Worm (Caenorhabditis elegans): ENCODE measurements around the gene B0496.2.

ce11 chrIV:7404934-7405632, 42.6 kb upstream of the B0496.2 start, which contains the start of the genes C48A7.16 and egl-19:
- TF ChIP-seq elt-3 (tag; optimal IDR thresholded peaks at IDR 0.05) = no peak
- no peak for TF ChIP-seq ztf-11 (tag; optimal IDR thresholded peaks at IDR 0.05)
- TF ChIP-seq nhr-28 (tag; optimal IDR thresholded peaks at IDR 0.05) = no peak
- TF ChIP-seq nhr-237 (tag; optimal IDR thresholded peaks at IDR 0.05) = no peak
- no peak for TF ChIP-seq lin-32 (GFP tag; optimal IDR thresholded peaks at IDR 0.05)
- no peak for TF ChIP-seq lsy-2 (tag; optimal IDR thresholded peaks at IDR 0.05)
